Fruit fly (Drosophila melanogaster) whole organism, embryonic: ENCODE results near the gene CG15882.

Experiments used
- Adf1 ChIP-seq: fragments of 200-800 bp; sonication (Bioruptor generic); IDR thresholded peaks from 2 replicates; pipeline ENCODE4 v1.3.6; 2022; ENCODE audit warnings: missing biosample characterization, missing genetic modification characterization
- Atf-2 ChIP-seq: fragments of 200-800 bp; sonication (Bioruptor generic); optimal IDR thresholded peaks from 2 replicates; lab custom pipeline; 2016; ENCODE audit warnings: missing biosample characterization, missing genetic modification characterization
- CG12769 ChIP-seq: fragments of 200-800 bp; sonication (Bioruptor generic); optimal IDR thresholded peaks from 2 replicates; lab custom pipeline; 2019; ENCODE audit warnings: missing biosample characterization, mild to moderate bottlenecking, missing genetic modification characterization, moderate library complexity
- CG13287 ChIP-seq: fragments of 200-800 bp; sonication (Bioruptor generic); IDR thresholded peaks from 2 replicates; pipeline ENCODE4 v1.3.6; 2022; ENCODE audit warnings: missing biosample characterization, missing genetic modification characterization; ENCODE audit not compliant: partially characterized antibody
- CG13894 ChIP-seq: fragments of 200-800 bp; sonication (Bioruptor generic); optimal IDR thresholded peaks from 3 replicates; lab custom pipeline; 2018; ENCODE audit warnings: missing biosample characterization, mild to moderate bottlenecking, missing genetic modification characterization, moderate library complexity
- CG18262 ChIP-seq: fragments of 200-800 bp; optimal IDR thresholded peaks from 3 replicates; lab custom pipeline; 2019; ENCODE audit warnings: missing biosample characterization, mild to moderate bottlenecking, missing genetic modification characterization, moderate library complexity
- CG2129 ChIP-seq: fragments of 200-800 bp; sonication (Bioruptor generic); IDR thresholded peaks from 2 replicates; pipeline ENCODE4 v1.3.6; 2022; ENCODE audit warnings: missing biosample characterization, missing genetic modification characterization; ENCODE audit not compliant: partially characterized antibody
- CG2199 ChIP-seq: fragments of 200-800 bp; sonication (Bioruptor generic); IDR thresholded peaks from 3 replicates; pipeline ENCODE4 v1.3.6; 2022; ENCODE audit warnings: missing biosample characterization, missing genetic modification characterization
- CG3847 ChIP-seq: fragments of 200-800 bp; sonication (Bioruptor generic); IDR thresholded peaks from 2 replicates; pipeline ENCODE4 v1.3.6; 2022; ENCODE audit warnings: missing biosample characterization, missing genetic modification characterization
- CG42726 ChIP-seq: fragments of 200-800 bp; sonication (Bioruptor generic); IDR thresholded peaks from 2 replicates; pipeline ENCODE4 v1.3.6; 2022; ENCODE audit warnings: missing biosample characterization, missing genetic modification characterization; ENCODE audit not compliant: partially characterized antibody
- CG4282 ChIP-seq: fragments of 200-800 bp; sonication (Bioruptor generic); optimal IDR thresholded peaks from 2 replicates; lab custom pipeline; 2016; ENCODE audit warnings: missing biosample characterization, missing genetic modification characterization
- CG6791 ChIP-seq: fragments of 200-800 bp; sonication (Bioruptor generic); IDR thresholded peaks from 3 replicates; pipeline ENCODE4 v1.3.6; 2022; ENCODE audit warnings: missing biosample characterization, missing genetic modification characterization; ENCODE audit not compliant: partially characterized antibody
- CG7357 ChIP-seq: fragments of 200-800 bp; sonication (Bioruptor generic); IDR thresholded peaks from 3 replicates; pipeline ENCODE4 v1.3.6; 2022; ENCODE audit warnings: missing biosample characterization, missing genetic modification characterization
- CG8388 ChIP-seq: fragments of 200-800 bp; sonication (Bioruptor generic); optimal IDR thresholded peaks from 2 replicates; lab custom pipeline; 2019; ENCODE audit warnings: missing biosample characterization, mild to moderate bottlenecking, missing genetic modification characterization, moderate library complexity
- CkIIα-i1 ChIP-seq: fragments of 200-800 bp; sonication (Bioruptor generic); IDR thresholded peaks from 2 replicates; pipeline ENCODE4 v1.3.6; 2022; ENCODE audit warnings: missing biosample characterization, missing genetic modification characterization
- D19A ChIP-seq: fragments of 200-800 bp; optimal IDR thresholded peaks from 3 replicates; lab custom pipeline; 2019; ENCODE audit warnings: missing biosample characterization, mild to moderate bottlenecking, missing genetic modification characterization, moderate library complexity
- D19B ChIP-seq: fragments of 200-800 bp; sonication (Bioruptor generic); optimal IDR thresholded peaks from 2 replicates; lab custom pipeline; 2017; ENCODE audit warnings: missing biosample characterization, mild to moderate bottlenecking, missing genetic modification characterization
- Deaf1 ChIP-seq: fragments of 200-800 bp; optimal IDR thresholded peaks from 3 replicates; lab custom pipeline; 2019; ENCODE audit warnings: missing biosample characterization, mild to moderate bottlenecking, missing genetic modification characterization, moderate library complexity
- Dek ChIP-seq: fragments of 200-800 bp; sonication (Bioruptor generic); optimal IDR thresholded peaks from 3 replicates; lab custom pipeline; 2019; ENCODE audit warnings: missing biosample characterization, mild to moderate bottlenecking, missing genetic modification characterization, moderate library complexity
- Fer3 ChIP-seq: fragments of 200-800 bp; sonication (Bioruptor generic); optimal IDR thresholded peaks from 2 replicates; lab custom pipeline; 2018; ENCODE audit warnings: missing biosample characterization, mild to moderate bottlenecking, missing genetic modification characterization, moderate library complexity
- Hmx ChIP-seq: fragments of 200-800 bp; sonication (Bioruptor generic); optimal IDR thresholded peaks from 2 replicates; lab custom pipeline; 2016; ENCODE audit warnings: missing biosample characterization, missing genetic modification characterization
- Lhr ChIP-seq: fragments of 200-800 bp; sonication (Bioruptor generic); optimal IDR thresholded peaks from 3 replicates; lab custom pipeline; 2017; ENCODE audit warnings: mild to moderate bottlenecking, missing biosample characterization, missing genetic modification reagents, missing genetic modification characterization
- Lim3 ChIP-seq: fragments of 200-800 bp; sonication (Bioruptor generic); IDR thresholded peaks from 2 replicates; pipeline ENCODE4 v1.3.6; 2022; ENCODE audit warnings: missing biosample characterization, missing genetic modification characterization
- Med ChIP-seq: fragments of 200-800 bp; sonication (Bioruptor generic); peaks from one replicate; lab custom pipeline; 2016; ENCODE audit warnings: missing biosample characterization, missing genetic modification characterization, mild to moderate bottlenecking, inconsistent platforms, moderate library complexity
- Meics ChIP-seq: fragments of 200-800 bp; sonication (Bioruptor generic); optimal IDR thresholded peaks from 2 replicates; lab custom pipeline; 2017; ENCODE audit warnings: missing biosample characterization, mild to moderate bottlenecking, missing genetic modification characterization
- Mrtf ChIP-seq: fragments of 200-800 bp; sonication (Bioruptor generic); IDR thresholded peaks from 3 replicates; pipeline ENCODE4 v1.3.6; 2022; ENCODE audit warnings: missing biosample characterization, missing genetic modification characterization
- Nf-YC ChIP-seq: fragments of 200-800 bp; optimal IDR thresholded peaks from 3 replicates; lab custom pipeline; 2019; ENCODE audit warnings: missing biosample characterization, mild to moderate bottlenecking, missing genetic modification characterization, moderate library complexity
- Pdp1 ChIP-seq, 2 experiments: fragments of 200-800 bp; sonication (Bioruptor generic); optimal IDR thresholded peaks; 3 replicates each; lab custom pipeline; 2016; ENCODE audit warnings: missing biosample characterization in 2 of 2, missing genetic modification characterization in 2 of 2, mild to moderate bottlenecking in 1 of 2, moderate library complexity in 1 of 2
- Sox102F ChIP-seq: fragments of 200-800 bp; sonication (Bioruptor generic); optimal IDR thresholded peaks from 2 replicates; lab custom pipeline; 2018; ENCODE audit warnings: missing biosample characterization, mild to moderate bottlenecking, missing genetic modification characterization, moderate library complexity
- Stat92E ChIP-seq, 3 experiments: fragments of >200 bp in 2 of 3; fragments of 200-800 bp in 1 of 3; sonication (Bioruptor generic) in 1 of 3; optimal IDR thresholded peaks; 2 replicates each; lab custom pipeline; 2017 to 2019; ENCODE audit warnings: missing biosample characterization in 3 of 3, missing genetic modification characterization in 3 of 3, mild to moderate bottlenecking in 1 of 3, moderate library complexity in 1 of 3
- abd-A ChIP-seq: fragments of 200-800 bp; sonication (Bioruptor generic); optimal IDR thresholded peaks from 3 replicates; lab custom pipeline; 2019; ENCODE audit warnings: missing biosample characterization, mild to moderate bottlenecking, missing genetic modification characterization, moderate library complexity
- ap ChIP-seq: fragments of 200-800 bp; sonication (Bioruptor generic); IDR thresholded peaks from 2 replicates; pipeline ENCODE4 v1.3.6; 2022; ENCODE audit warnings: missing biosample characterization, missing genetic modification characterization
- btn ChIP-seq: fragments of 200-800 bp; sonication (Bioruptor generic); optimal IDR thresholded peaks from 2 replicates; lab custom pipeline; 2016; ENCODE audit warnings: missing biosample characterization, missing genetic modification characterization
- caup ChIP-seq: fragments of 200-800 bp; sonication (Bioruptor generic); optimal IDR thresholded peaks from 3 replicates; lab custom pipeline; 2017; ENCODE audit warnings: missing biosample characterization, mild to moderate bottlenecking, missing genetic modification characterization, moderate library complexity; ENCODE audit not compliant: severe bottlenecking
- cg ChIP-seq: fragments of 200-800 bp; sonication (Bioruptor generic); optimal IDR thresholded peaks from 3 replicates; lab custom pipeline; 2019; ENCODE audit warnings: missing biosample characterization, mild to moderate bottlenecking, missing genetic modification characterization, moderate library complexity
- chinmo ChIP-seq: fragments of 200-800 bp; sonication (Bioruptor generic); IDR thresholded peaks from 4 replicates; pipeline ENCODE4 v1.3.6; 2022; ENCODE audit warnings: missing biosample characterization, missing genetic modification characterization; ENCODE audit not compliant: partially characterized antibody
- crol ChIP-seq: fragments of 200-800 bp; sonication (Bioruptor generic); IDR thresholded peaks from 2 replicates; pipeline ENCODE4 v1.3.6; 2022; ENCODE audit warnings: missing biosample characterization, missing genetic modification characterization
- disco-r ChIP-seq: fragments of 200-800 bp; sonication (Bioruptor generic); optimal IDR thresholded peaks from 2 replicates; lab custom pipeline; 2016; ENCODE audit warnings: missing biosample characterization, missing genetic modification characterization
- dmrt11E ChIP-seq: fragments of 200-800 bp; sonication (Bioruptor generic); optimal IDR thresholded peaks from 3 replicates; lab custom pipeline; 2018; ENCODE audit warnings: missing biosample characterization, mild to moderate bottlenecking, missing genetic modification characterization, moderate library complexity
- gce ChIP-seq: fragments of 200-800 bp; sonication (Bioruptor generic); IDR thresholded peaks from 3 replicates; pipeline ENCODE4 v1.3.6; 2022; ENCODE audit warnings: missing biosample characterization, missing genetic modification characterization
- grau ChIP-seq: fragments of 200-800 bp; optimal IDR thresholded peaks from 3 replicates; lab custom pipeline; 2019; ENCODE audit warnings: missing biosample characterization, mild to moderate bottlenecking, missing genetic modification characterization, moderate library complexity
- h ChIP-seq: fragments of >200 bp; optimal IDR thresholded peaks from 2 replicates; lab custom pipeline; 2017
- ind ChIP-seq: fragments of 200-800 bp; sonication (Bioruptor generic); optimal IDR thresholded peaks from 3 replicates; lab custom pipeline; 2016; ENCODE audit warnings: missing biosample characterization, missing genetic modification characterization
- lola ChIP-seq, 3 experiments: fragments of >200 bp in 2 of 3; fragments of 200-800 bp in 1 of 3; sonication (Bioruptor generic) in 1 of 3; optimal IDR thresholded peaks; 2 replicates each; lab custom pipeline; 2017 to 2019; ENCODE audit warnings: missing biosample characterization in 3 of 3, missing genetic modification characterization in 3 of 3, mild to moderate bottlenecking in 1 of 3, moderate library complexity in 1 of 3
- row ChIP-seq: fragments of 200-800 bp; sonication (Bioruptor generic); IDR thresholded peaks from 3 replicates; pipeline ENCODE4 v1.3.6; 2022; ENCODE audit warnings: missing biosample characterization, missing genetic modification characterization
- so ChIP-seq: fragments of 200-800 bp; sonication (Bioruptor generic); IDR thresholded peaks from 3 replicates; pipeline ENCODE4 v1.3.6; 2022; ENCODE audit warnings: missing biosample characterization, missing genetic modification characterization
- sqz ChIP-seq: fragments of 200-800 bp; sonication (Bioruptor generic); optimal IDR thresholded peaks from 3 replicates; lab custom pipeline; 2018; ENCODE audit warnings: missing biosample characterization, mild to moderate bottlenecking, missing genetic modification characterization
- sr ChIP-seq: fragments of 200-800 bp; sonication (Bioruptor generic); IDR thresholded peaks from 3 replicates; pipeline ENCODE4 v1.3.6; 2022; ENCODE audit warnings: missing biosample characterization, missing genetic modification characterization

The CG15882 gene

DNA sequence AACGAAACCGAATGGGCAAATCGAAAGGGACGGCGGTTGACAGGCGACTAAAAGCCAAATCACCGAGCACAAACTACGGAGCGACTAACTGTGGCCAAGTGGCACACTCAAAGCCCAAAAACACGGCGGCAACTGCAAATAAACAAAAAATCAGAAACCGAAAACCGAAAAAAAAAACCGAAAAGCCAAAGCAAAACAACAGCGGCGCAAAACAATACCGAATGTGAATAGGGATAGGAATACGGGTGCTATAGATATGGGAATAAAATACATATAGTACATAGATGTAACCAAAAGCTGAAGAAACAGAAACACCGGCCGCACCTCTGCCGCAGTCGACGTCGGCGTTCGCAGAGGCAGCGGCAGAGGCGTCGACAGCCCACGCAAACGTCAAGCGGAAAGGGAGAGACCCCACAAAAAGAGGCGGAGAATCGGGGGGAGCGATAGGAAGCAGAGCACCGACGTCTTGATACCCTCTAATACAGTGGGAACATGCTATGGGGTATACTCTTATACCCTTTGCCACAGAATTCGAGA lies 42.9 kb upstream of the CG15882 start, which contains the start of gene RhoGAP18B:
RhoGAP18B (minus strand) TSS at position 51 of the 537 bp plus-strand sequence.
- TF ChIP-seq sr (GFP tag; lab: Robert Waterston, UW): peak; percentile 97
- TF ChIP-seq CG2199 (GFP tag; lab: Robert Waterston, UW): peak; percentile 98
- peak in 1 of 2 experiments; percentile 34 for TF ChIP-seq Pdp1 (GFP tag; optimal IDR thresholded peaks at IDR 0.05; lab: Kevin White, UChicago)
- peak; percentile 83 for TF ChIP-seq CG13894 (tag; lab: Kevin White, UChicago)
- no peak for TF ChIP-seq Sox102F
- no peak for TF ChIP-seq Nf-YC (tag; lab: Kevin White, UChicago)
- TF ChIP-seq crol: peak; percentile 60
- peak; percentile 17 for TF ChIP-seq cg (GFP tag; lab: Kevin White, UChicago)
- peak; percentile 18; the same call in 1 of the 2 replicates for TF ChIP-seq CG13287
- TF ChIP-seq so (GFP tag; lab: Robert Waterston, UW): peak; percentile 85; the same call in 2 of the 3 replicates
- no peak for TF ChIP-seq caup (GFP tag; lab: Kevin White, UChicago)
- TF ChIP-seq D19B (GFP tag; lab: Kevin White, UChicago): peak; percentile 71
- TF ChIP-seq Adf1: peak; percentile 98
- no peak for TF ChIP-seq CG8388 (GFP tag; lab: Kevin White, UChicago)
- TF ChIP-seq row (GFP tag; lab: Robert Waterston, UW): peak; percentile 64
- no peak for TF ChIP-seq CG6791 (GFP tag; lab: Robert Waterston, UW)
- no peak for TF ChIP-seq Stat92E (GFP tag; optimal IDR thresholded peaks at IDR 0.05; lab: Kevin White, UChicago)
- peak; percentile 22 for TF ChIP-seq CG12769 (tag; lab: Kevin White, UChicago)
- peak; percentile 16 for TF ChIP-seq Med (GFP tag; lab: Kevin White, UChicago)
- peak; percentile 69 for TF ChIP-seq abd-A (tag; lab: Kevin White, UChicago)
- no peak for TF ChIP-seq CG2129 (GFP tag; lab: Robert Waterston, UW)
- TF ChIP-seq CG7357 (GFP tag; lab: Robert Waterston, UW): no peak
- TF ChIP-seq chinmo: peak; percentile 83; the same call in 2 of the 4 replicates
- peak; percentile 46 for TF ChIP-seq Deaf1
- TF ChIP-seq sqz: peak; percentile 9
- TF ChIP-seq, all 482 proteins: peak for 17

DNA sequence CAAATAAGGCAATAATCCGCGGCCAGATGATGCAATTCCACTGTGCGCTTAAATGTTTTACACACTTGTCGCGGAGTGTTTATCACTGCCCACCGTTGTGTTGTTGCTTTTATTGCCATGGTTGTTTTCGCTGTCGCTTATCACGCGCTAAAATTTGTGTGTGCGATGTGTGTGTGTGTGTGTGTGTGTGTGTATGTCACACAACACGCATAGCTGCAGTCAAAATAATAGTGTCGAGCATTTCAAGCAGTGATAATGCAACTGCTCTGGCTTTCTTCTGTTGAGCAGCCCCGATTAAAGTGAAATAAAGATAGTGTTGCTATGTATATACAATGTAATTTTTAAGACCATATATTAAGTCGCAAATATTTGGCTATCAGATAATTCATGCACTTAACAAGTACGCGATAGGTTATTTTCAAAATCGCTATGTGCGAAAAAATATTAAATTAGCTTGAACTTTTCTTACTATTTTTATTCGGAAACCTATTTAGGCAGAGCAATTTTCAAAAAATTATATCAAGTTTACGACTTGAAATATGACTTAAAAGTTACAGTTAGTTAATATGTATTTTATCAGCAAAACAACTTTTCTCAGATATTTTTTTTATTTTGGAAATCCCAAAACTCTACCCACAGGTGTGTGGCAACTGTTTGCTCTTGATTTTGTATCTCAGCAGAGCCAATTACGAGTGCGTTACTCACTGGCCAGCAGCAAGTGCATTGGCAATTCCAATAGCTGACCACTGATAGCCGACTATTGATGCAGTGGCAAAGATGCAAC lies 42.2 kb upstream of the CG15882 start:
- TF ChIP-seq Dek (tag; lab: Kevin White, UChicago) (peak; percentile 50), CG3847 (GFP tag; lab: Robert Waterston, UW) (no peak), Meics (GFP tag; lab: Kevin White, UChicago) (peak; percentile 66), CG42726 (no peak), btn (no peak), ind (peak; percentile 35), CkIIα-i1 (GFP tag; lab: Robert Waterston, UW) (no peak), lola (GFP tag; optimal IDR thresholded peaks at IDR 0.05; lab: Kevin White, UChicago) (peak in 1 of 3 experiments; percentile 29), Atf-2 (GFP tag; lab: Kevin White, UChicago) (no peak), Hmx (GFP tag; lab: Kevin White, UChicago) (no peak), grau (tag; lab: Kevin White, UChicago) (peak; percentile 58), D19A (tag; lab: Kevin White, UChicago) (peak; percentile 22), h (lab: Kevin White, UChicago) (no peak), CG18262 (tag; lab: Kevin White, UChicago) (peak; percentile 52), Lim3 (no peak), Lhr (GFP tag; lab: Kevin White, UChicago) (no peak), disco-r (no peak), CG4282 (GFP tag; lab: Kevin White, UChicago) (no peak), Fer3 (peak; percentile 10), gce (GFP tag; lab: Robert Waterston, UW) (no peak), dmrt11E (tag; lab: Kevin White, UChicago) (no peak), Mrtf (GFP tag; lab: Robert Waterston, UW) (0 out of 3 replicates have a peak, but pooled peaks have one; percentile 3), ap (GFP tag; lab: Robert Waterston, UW) (no peak)
